Worm (Caenorhabditis elegans): ENCODE data around the gene R10F2.6.
A peak's percentile ranks its signal among the peaks of the same experiment; 100 is the strongest.

The R10F2.6 gene

DNA sequence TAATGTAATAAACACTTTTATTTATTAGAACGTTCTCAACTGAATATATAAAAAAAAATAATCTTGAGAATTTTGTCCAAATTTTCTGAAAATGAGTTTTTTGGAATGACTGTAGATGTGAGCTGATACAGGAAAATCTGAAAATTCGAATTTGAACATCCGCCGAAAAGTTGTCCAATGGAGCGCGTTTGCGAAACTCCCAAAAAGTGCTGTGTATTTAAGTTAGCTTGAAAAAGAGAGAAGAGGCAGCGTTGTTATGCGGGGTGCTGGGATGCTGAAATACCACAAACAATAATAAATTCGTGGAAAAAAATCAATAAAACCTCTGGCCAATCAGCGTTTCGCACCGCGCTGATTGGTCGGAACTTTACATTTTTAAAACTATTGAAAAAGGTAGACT is 26.4 kb upstream of the R10F2.6 start:
- TF ChIP-seq ZK185.1 (tag; optimal IDR thresholded peaks at IDR 0.05; ENCODE audit: poor library complexity, severe bottlenecking) (no peak), F39B2.1 (GFP tag; IDR thresholded peaks at IDR 0.05) (no peak), tbx-9 (tag; optimal IDR thresholded peaks at IDR 0.05; ENCODE audit: borderline replicate concordance) (no peak), ccch-3 (GFP tag; optimal IDR thresholded peaks at IDR 0.05) (no peak), F37B4.10 (GFP tag; IDR thresholded peaks at IDR 0.05) (no peak), die-1 (tag; optimal IDR thresholded peaks at IDR 0.05) (no peak), bed-2 (GFP tag; IDR thresholded peaks at IDR 0.05) (no peak), T07F8.4 (tag; optimal IDR thresholded peaks at IDR 0.05) (no peak), ama-1 (optimal IDR thresholded peaks at IDR 0.05) (no peak), ama-1 (GFP tag; optimal IDR thresholded peaks at IDR 0.05) (no peak), B0261.1 (tag; optimal IDR thresholded peaks at IDR 0.05) (no peak), him-1 (tag; optimal IDR thresholded peaks at IDR 0.05) (no peak), unc-130 (GFP tag; optimal IDR thresholded peaks at IDR 0.05) (no peak), ceh-91 (GFP tag; IDR thresholded peaks at IDR 0.05) (no peak)

DNA sequence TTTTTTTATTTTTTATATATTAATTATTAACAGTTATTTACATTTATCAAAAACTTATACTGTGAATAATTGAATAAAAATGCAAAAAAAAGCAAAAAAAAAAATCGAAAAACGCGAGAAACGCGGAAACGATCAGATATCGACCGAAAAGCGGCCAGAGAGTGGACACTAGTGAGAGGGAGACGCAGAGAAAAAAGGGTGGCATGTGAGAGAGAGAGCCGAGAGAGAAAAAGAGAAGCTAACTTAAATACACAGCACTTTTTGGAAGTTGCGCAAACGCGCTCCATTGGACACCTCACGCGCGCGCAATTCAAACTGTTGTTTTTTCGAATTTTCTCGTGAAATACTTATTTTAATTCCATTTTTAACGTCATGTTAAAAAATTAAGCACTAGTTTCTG is 22.6 kb upstream of the R10F2.6 start:
- TF ChIP-seq nfyb-1 (GFP tag; IDR thresholded peaks at IDR 0.05) (peak; percentile 90), tlf-1 (GFP tag; optimal IDR thresholded peaks at IDR 0.05) (no peak), ZK185.1 (tag; optimal IDR thresholded peaks at IDR 0.05; ENCODE audit: poor library complexity, severe bottlenecking) (no peak), lag-1 (GFP tag; IDR thresholded peaks at IDR 0.05) (no peak), zfh-2 (GFP tag; conservative IDR thresholded peaks at IDR 0.05) (peak; percentile 76), egl-44 (GFP tag; IDR thresholded peaks at IDR 0.05) (peak; percentile 37; the same call in 1 of the 2 replicates), lsl-1 (GFP tag; optimal IDR thresholded peaks at IDR 0.05) (peak; percentile 19), lin-54 (GFP tag; optimal IDR thresholded peaks at IDR 0.05) (peak; percentile 81), egrh-3 (GFP tag; IDR thresholded peaks at IDR 0.05) (0 out of 2 replicates have a peak, but pooled peaks have one; percentile 14), athp-1 (tag; optimal IDR thresholded peaks at IDR 0.05) (peak; percentile 51), gei-17 (GFP tag; optimal IDR thresholded peaks at IDR 0.05) (no peak), pbrm-1 (GFP tag; IDR thresholded peaks at IDR 0.05) (peak; percentile 65), egl-18 (GFP tag; IDR thresholded peaks at IDR 0.05) (no peak), K11D2.4 (GFP tag; IDR thresholded peaks at IDR 0.05) (0 out of 2 replicates have a peak, but pooled peaks have one; percentile 47), ceh-91 (GFP tag; IDR thresholded peaks at IDR 0.05) (0 out of 2 replicates have a peak, but pooled peaks have one; percentile 24), aptf-2 (GFP tag; conservative IDR thresholded peaks at IDR 0.05) (no peak), ztf-26 (tag; optimal IDR thresholded peaks at IDR 0.05) (peak; percentile 32), fkh-3 (tag; optimal IDR thresholded peaks at IDR 0.05) (no peak), B0336.3 (GFP tag; IDR thresholded peaks at IDR 0.05) (no peak), nhr-80 (tag; optimal IDR thresholded peaks at IDR 0.05) (peak; percentile 36), lir-1 (GFP tag; conservative IDR thresholded peaks at IDR 0.05) (0 out of 2 replicates have a peak, but pooled peaks have one; percentile 26), lin-35 (GFP tag; optimal IDR thresholded peaks at IDR 0.05) (peak in 1 of 3 experiments; percentile 72), madf-6 (GFP tag; IDR thresholded peaks at IDR 0.05) (peak; percentile 25; the same call in 1 of the 2 replicates), ztf-18 (tag; optimal IDR thresholded peaks at IDR 0.05) (peak; percentile 23), atf-7 (tag; optimal IDR thresholded peaks at IDR 0.05) (no peak), snpc-1.3 (tag; optimal IDR thresholded peaks at IDR 0.05; ENCODE audit: insufficient read depth) (peak; percentile 14), mes-4 (tag; optimal IDR thresholded peaks at IDR 0.05) (no peak), hmg-1.2 (GFP tag; IDR thresholded peaks at IDR 0.05) (peak; percentile 83), tbp1 (GFP tag; optimal IDR thresholded peaks at IDR 0.05) (peak; percentile 51), F33H1.4 (GFP tag; IDR thresholded peaks at IDR 0.05) (peak; percentile 35), C06A6.2 (GFP tag; conservative IDR thresholded peaks at IDR 0.05) (peak; percentile 56; the same call in 1 of the 2 replicates), mcd-1 (GFP tag; IDR thresholded peaks at IDR 0.05) (peak; percentile 97), sea-2 (GFP tag; IDR thresholded peaks at IDR 0.05) (no peak), ceh-27 (GFP tag; optimal IDR thresholded peaks at IDR 0.05) (peak; percentile 42), snpc-3.4 (tag; optimal IDR thresholded peaks at IDR 0.05) (peak; percentile 11), F23B12.7 (tag; optimal IDR thresholded peaks at IDR 0.05; ENCODE audit: insufficient read depth) (peak; percentile 2)

All from whole organism, young adult.